Worm (Caenorhabditis elegans) whole organism, L2 larva: ENCODE results near the gene mrpl-12.
A peak's percentile ranks its signal among the peaks of the same experiment; 100 is the strongest.

Experiments used
- C34F6.9 ChIP-seq: fragments of 150-350 bp; optimal IDR thresholded peaks from 2 replicates; lab custom pipeline; 2014; ENCODE audit warnings: missing biosample characterization, missing genetic modification characterization
- F13H6.1 ChIP-seq: sonication (generic microtip); optimal IDR thresholded peaks from 2 replicates; lab custom pipeline; 2016; ENCODE audit warnings: missing genetic modification characterization, missing compliant biosample characterization
- R02D3.7 ChIP-seq: fragments of 150-350 bp; optimal IDR thresholded peaks from 2 replicates; lab custom pipeline; 2014; ENCODE audit warnings: missing biosample characterization, missing genetic modification characterization
- Y55F3AM.14 ChIP-seq: fragments of 200-800 bp; sonication (Bioruptor generic); optimal IDR thresholded peaks from 2 replicates; lab custom pipeline; 2018; ENCODE audit warnings: mild to moderate bottlenecking, missing genetic modification characterization, missing compliant biosample characterization
- ZK546.5 ChIP-seq: sonication (generic microtip); optimal IDR thresholded peaks from 2 replicates; lab custom pipeline; 2017; ENCODE audit warnings: missing biosample characterization, missing genetic modification characterization
- alr-1 ChIP-seq: fragments of 150-350 bp; optimal IDR thresholded peaks from 2 replicates; lab custom pipeline; 2014; ENCODE audit warnings: missing biosample characterization, missing genetic modification characterization
- aly-2 ChIP-seq: fragments of 150-350 bp; optimal IDR thresholded peaks from 2 replicates; lab custom pipeline; 2014; ENCODE audit warnings: missing biosample characterization, missing genetic modification characterization
- ama-1 ChIP-seq: fragments of 150-350 bp; optimal IDR thresholded peaks from 2 replicates; lab custom pipeline; 2018; ENCODE audit warnings: inconsistent platforms
- blmp-1 ChIP-seq: sonication (generic microtip); optimal IDR thresholded peaks from 2 replicates; lab custom pipeline; 2017; ENCODE audit warnings: missing genetic modification characterization, mild to moderate bottlenecking, missing compliant biosample characterization, antibody characterized with exemption, moderate library complexity; ENCODE audit not compliant: insufficient read depth
- ceh-16 ChIP-seq: fragments of 150-350 bp; optimal IDR thresholded peaks from 2 replicates; lab custom pipeline; 2014; ENCODE audit warnings: missing biosample characterization, missing genetic modification characterization
- ceh-82 ChIP-seq: fragments of 150-350 bp; optimal IDR thresholded peaks from 2 replicates; lab custom pipeline; 2014; ENCODE audit warnings: missing biosample characterization, missing genetic modification characterization
- crh-2 ChIP-seq: sonication (generic microtip); optimal IDR thresholded peaks from 2 replicates; lab custom pipeline; 2017; ENCODE audit warnings: missing biosample characterization, missing genetic modification characterization
- dmd-4 ChIP-seq: sonication (generic microtip); optimal IDR thresholded peaks from 2 replicates; lab custom pipeline; 2017; ENCODE audit warnings: missing biosample characterization, missing genetic modification characterization
- egl-27 ChIP-seq: sonication (generic microtip); optimal IDR thresholded peaks from 3 replicates; lab custom pipeline; 2017; ENCODE audit warnings: missing biosample characterization, missing genetic modification reagents, missing genetic modification characterization
- elt-1 ChIP-seq: fragments of 150-350 bp; optimal IDR thresholded peaks from 2 replicates; lab custom pipeline; 2014; ENCODE audit warnings: missing biosample characterization, missing genetic modification characterization
- elt-3 ChIP-seq: sonication (generic microtip); optimal IDR thresholded peaks from 2 replicates; lab custom pipeline; 2017; ENCODE audit warnings: missing biosample characterization, missing genetic modification characterization
- fos-1 ChIP-seq: fragments of 150-350 bp; optimal IDR thresholded peaks from 2 replicates; lab custom pipeline; 2014; ENCODE audit warnings: missing biosample characterization, missing genetic modification characterization
- lin-11 ChIP-seq: fragments of 150-350 bp; sonication (generic microtip); optimal IDR thresholded peaks from 2 replicates; lab custom pipeline; 2014; ENCODE audit warnings: missing biosample characterization, missing genetic modification characterization, inconsistent platforms, mixed read lengths
- lin-13 ChIP-seq: fragments of 150-350 bp; optimal IDR thresholded peaks from 2 replicates; lab custom pipeline; 2014; ENCODE audit warnings: missing biosample characterization, missing genetic modification reagents, missing genetic modification characterization
- lin-39 ChIP-seq: fragments of 150-350 bp; optimal IDR thresholded peaks from 2 replicates; lab custom pipeline; 2014; ENCODE audit warnings: missing biosample characterization, missing genetic modification reagents, missing genetic modification characterization
- lsy-2 ChIP-seq, 2 experiments: fragments of 150-350 bp in 1 of 2; sonication (generic microtip) in 1 of 2; optimal IDR thresholded peaks; 2 replicates each; lab custom pipeline; 2014 to 2017; ENCODE audit warnings: missing biosample characterization in 2 of 2, missing genetic modification characterization in 2 of 2
- mab-5 ChIP-seq: fragments of 150-350 bp; optimal IDR thresholded peaks from 2 replicates; lab custom pipeline; 2014; ENCODE audit warnings: missing biosample characterization, missing genetic modification characterization
- mbf-1 ChIP-seq: sonication (generic microtip); optimal IDR thresholded peaks from 2 replicates; lab custom pipeline; 2017; ENCODE audit warnings: missing biosample characterization, missing genetic modification characterization
- nhr-10 ChIP-seq: sonication (generic microtip); optimal IDR thresholded peaks from 2 replicates; lab custom pipeline; 2017; ENCODE audit warnings: missing biosample characterization, missing genetic modification characterization
- nhr-11 ChIP-seq: fragments of 150-350 bp; optimal IDR thresholded peaks from 2 replicates; lab custom pipeline; 2014; ENCODE audit warnings: missing biosample characterization, missing genetic modification characterization
- nhr-12 ChIP-seq: fragments of 150-350 bp; optimal IDR thresholded peaks from 2 replicates; lab custom pipeline; 2014; ENCODE audit warnings: missing biosample characterization, missing genetic modification characterization
- nhr-129 ChIP-seq: fragments of 150-350 bp; optimal IDR thresholded peaks from 2 replicates; lab custom pipeline; 2014; ENCODE audit warnings: missing biosample characterization, missing genetic modification characterization
- nhr-21 ChIP-seq: fragments of 150-350 bp; optimal IDR thresholded peaks from 2 replicates; lab custom pipeline; 2014; ENCODE audit warnings: missing biosample characterization, missing genetic modification characterization
- nhr-23 ChIP-seq: fragments of 150-350 bp; optimal IDR thresholded peaks from 2 replicates; lab custom pipeline; 2014; ENCODE audit warnings: missing biosample characterization, missing genetic modification reagents, missing genetic modification characterization
- nhr-237 ChIP-seq: fragments of 150-350 bp; optimal IDR thresholded peaks from 2 replicates; lab custom pipeline; 2014; ENCODE audit warnings: missing biosample characterization, missing genetic modification characterization
- nhr-25 ChIP-seq: fragments of 150-350 bp; sonication (generic microtip); optimal IDR thresholded peaks from 3 replicates; lab custom pipeline; 2014; ENCODE audit warnings: missing biosample characterization, missing genetic modification characterization
- nhr-6 ChIP-seq: fragments of 150-350 bp; optimal IDR thresholded peaks from 2 replicates; lab custom pipeline; 2014; ENCODE audit warnings: missing biosample characterization, missing genetic modification characterization
- nhr-77 ChIP-seq: fragments of 150-350 bp; optimal IDR thresholded peaks from 2 replicates; lab custom pipeline; 2014; ENCODE audit warnings: missing biosample characterization, missing genetic modification characterization
- peb-1 ChIP-seq: fragments of 150-350 bp; optimal IDR thresholded peaks from 2 replicates; lab custom pipeline; 2014; ENCODE audit warnings: missing biosample characterization, missing genetic modification characterization
- sem-4 ChIP-seq: fragments of 150-350 bp; optimal IDR thresholded peaks from 2 replicates; lab custom pipeline; 2014; ENCODE audit warnings: missing biosample characterization, missing genetic modification reagents, missing genetic modification characterization
- skn-1 ChIP-seq: sonication (generic microtip); optimal IDR thresholded peaks from 2 replicates; lab custom pipeline; 2017; ENCODE audit warnings: missing biosample characterization, missing genetic modification characterization
- sma-3 ChIP-seq: sonication (generic microtip); optimal IDR thresholded peaks from 2 replicates; lab custom pipeline; 2016; ENCODE audit warnings: missing genetic modification reagents, missing genetic modification characterization, missing compliant biosample characterization
- snpc-4 ChIP-seq: fragments of 150-350 bp; optimal IDR thresholded peaks from 2 replicates; lab custom pipeline; 2014; ENCODE audit warnings: missing biosample characterization, missing genetic modification characterization
- unc-39 ChIP-seq: fragments of 150-350 bp; optimal IDR thresholded peaks from 2 replicates; lab custom pipeline; 2014; ENCODE audit warnings: missing biosample characterization, missing genetic modification characterization
- unc-55 ChIP-seq: fragments of 150-350 bp; sonication (generic microtip); optimal IDR thresholded peaks from 3 replicates; lab custom pipeline; 2014; ENCODE audit warnings: missing biosample characterization, missing genetic modification reagents, missing genetic modification characterization
- unc-62 ChIP-seq: fragments of 150-350 bp; optimal IDR thresholded peaks from 2 replicates; lab custom pipeline; 2014; ENCODE audit warnings: missing biosample characterization, missing genetic modification reagents, missing genetic modification characterization
- zag-1 ChIP-seq: fragments of 150-350 bp; optimal IDR thresholded peaks from 2 replicates; lab custom pipeline; 2014; ENCODE audit warnings: missing biosample characterization, missing genetic modification characterization
- ztf-1 ChIP-seq: fragments of 200-800 bp; sonication (Bioruptor generic); conservative IDR thresholded peaks from 2 replicates; pipeline ENCODE4 v1.3.6; 2022; ENCODE audit warnings: missing genetic modification characterization, missing compliant biosample characterization
- ztf-11 ChIP-seq: sonication (generic microtip); optimal IDR thresholded peaks from 2 replicates; lab custom pipeline; 2017; ENCODE audit warnings: missing biosample characterization, missing genetic modification characterization
- ztf-4 ChIP-seq: fragments of 150-350 bp; optimal IDR thresholded peaks from 2 replicates; lab custom pipeline; 2014; ENCODE audit warnings: missing biosample characterization, missing genetic modification characterization

Gene mrpl-12

ce11 chrIII:10742382-10742860 is 34.9 kb downstream of the mrpl-12 start, which contains the start of the genes tbb-1 and rib-2 (continued):
- TF ChIP-seq Y55F3AM.14 (no peak), sma-3 (peak; percentile 90), ztf-11 (tag; lab: Kevin White, UChicago) (no peak), nhr-21 (tag; lab: Kevin White, UChicago) (peak; percentile 48), nhr-6 (tag; lab: Kevin White, UChicago) (no peak), lsy-2 (tag; optimal IDR thresholded peaks at IDR 0.05; lab: Kevin White, UChicago) (peak in 1 of 2 experiments; percentile 82), ZK546.5 (tag; lab: Kevin White, UChicago) (no peak), skn-1 (tag; lab: Kevin White, UChicago) (peak; percentile 54), nhr-77 (no peak), R02D3.7 (tag; lab: Kevin White, UChicago) (no peak), egl-27 (peak; percentile 17), unc-62 (GFP tag; lab: Kevin White, UChicago) (no peak)

DNA sequence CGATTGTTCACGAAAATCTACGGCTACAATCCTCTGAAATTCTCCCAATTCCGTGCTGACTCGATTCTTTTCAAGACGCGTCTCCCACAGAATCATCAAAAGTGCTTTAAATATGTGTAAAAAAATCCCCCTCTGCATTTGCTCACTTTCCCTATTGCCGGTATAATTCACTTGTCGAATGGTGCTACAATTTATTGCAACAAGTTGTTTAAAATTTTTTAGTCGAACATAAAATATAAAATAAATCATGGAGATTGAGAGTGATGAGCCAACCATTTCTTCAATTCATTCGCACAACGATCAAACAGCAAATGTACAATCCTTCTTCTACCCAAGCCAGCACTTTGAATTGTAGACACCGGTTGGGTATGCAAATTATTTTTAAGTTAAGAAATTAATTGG is 38.8 kb downstream of the mrpl-12 start:
- TF ChIP-seq snpc-4 (tag; lab: Kevin White, UChicago) (no peak), unc-39 (no peak), nhr-11 (no peak), nhr-6 (tag; lab: Kevin White, UChicago) (no peak), C34F6.9 (tag; lab: Kevin White, UChicago) (no peak), nhr-77 (no peak), crh-2 (tag; lab: Kevin White, UChicago) (no peak), ceh-82 (tag; lab: Kevin White, UChicago) (no peak), nhr-21 (tag; lab: Kevin White, UChicago) (no peak), ztf-1 (no peak), ztf-4 (no peak), unc-55 (no peak), nhr-12 (tag; lab: Kevin White, UChicago) (no peak), dmd-4 (tag; lab: Kevin White, UChicago) (no peak), nhr-237 (no peak), egl-27 (no peak), F13H6.1 (tag; lab: Kevin White, UChicago) (no peak)

DNA sequence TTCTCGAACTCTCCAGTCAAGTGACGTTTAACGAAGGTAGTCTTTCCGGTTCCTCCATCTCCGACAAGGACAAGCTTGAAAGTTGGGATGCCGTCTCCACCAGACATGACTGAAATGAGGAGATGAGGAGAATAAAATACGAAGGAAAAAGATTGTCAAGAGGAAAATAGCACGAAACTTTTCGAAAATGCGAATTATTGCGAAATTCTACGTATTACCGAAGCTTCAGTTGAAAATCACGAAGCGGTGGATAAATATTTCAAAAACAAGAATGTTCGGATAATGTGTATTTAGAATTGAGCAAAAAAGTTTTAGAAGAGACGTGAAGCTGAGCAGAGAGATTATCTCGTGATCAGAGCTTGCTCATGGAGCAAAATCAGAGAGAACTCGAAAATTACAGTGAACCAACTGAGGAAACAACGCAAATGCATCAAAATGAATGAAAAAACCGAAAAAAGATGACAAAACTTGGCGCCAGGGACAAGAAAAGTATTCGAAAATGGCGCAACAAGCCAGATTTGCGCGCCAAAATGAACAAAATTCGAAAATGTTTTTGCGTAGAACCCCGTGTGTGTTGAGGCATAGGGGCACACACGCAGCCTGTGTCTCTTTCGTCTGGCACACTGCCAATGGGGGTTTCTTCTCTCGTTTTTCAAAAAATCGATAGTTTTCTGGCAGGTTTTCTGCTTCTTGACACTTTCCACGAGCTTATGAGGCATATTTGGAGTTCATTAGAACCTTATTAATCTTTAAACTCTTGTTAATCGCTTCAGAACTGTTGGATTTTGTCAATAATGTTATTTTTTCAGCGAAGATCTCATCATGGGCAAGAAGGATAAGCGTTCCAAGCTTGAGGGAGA is 40.3 kb downstream of the mrpl-12 start, which contains the start of the genes ran-1 and dkc-1:
Gene ran-1, minus strand, starts transcription at position 109 of the 860 bp plus-strand sequence.
Gene dkc-1, plus strand, starts transcription at position 810 of the 860 bp plus-strand sequence.
- TF ChIP-seq elt-3 (tag; lab: Kevin White, UChicago) (no peak), egl-27 (no peak), ztf-11 (tag; lab: Kevin White, UChicago) (no peak), unc-39 (no peak), fos-1 (tag; lab: Kevin White, UChicago) (peak; percentile 58), nhr-12 (tag; lab: Kevin White, UChicago) (no peak), Y55F3AM.14 (no peak), lsy-2 (tag; optimal IDR thresholded peaks at IDR 0.05; lab: Kevin White, UChicago) (peak; percentile 50 to 86), unc-62 (GFP tag; lab: Kevin White, UChicago) (no peak), snpc-4 (tag; lab: Kevin White, UChicago) (no peak), nhr-77 (no peak), ama-1 (lab: Kevin White, UChicago) (no peak), ztf-1 (no peak), ZK546.5 (tag; lab: Kevin White, UChicago) (no peak), nhr-25 (peak; percentile 77), nhr-237 (no peak), ceh-82 (tag; lab: Kevin White, UChicago) (no peak), nhr-129 (peak; percentile 79), aly-2 (tag; lab: Kevin White, UChicago) (no peak), mab-5 (tag; lab: Kevin White, UChicago) (peak; percentile 7), peb-1 (no peak), unc-55 (peak; percentile 90), mbf-1 (tag; lab: Kevin White, UChicago) (no peak), nhr-21 (tag; lab: Kevin White, UChicago) (peak; percentile 48), ceh-16 (peak; percentile 5), sma-3 (peak; percentile 10), nhr-23 (no peak), crh-2 (tag; lab: Kevin White, UChicago) (peak; percentile 78), skn-1 (tag; lab: Kevin White, UChicago) (no peak), R02D3.7 (tag; lab: Kevin White, UChicago) (no peak), lin-13 (GFP tag; lab: Kevin White, UChicago) (peak; percentile 75), blmp-1 (tag; lab: Kevin White, UChicago) (peak; percentile 35), lin-39 (tag; lab: Kevin White, UChicago) (no peak), alr-1 (tag; lab: Kevin White, UChicago) (no peak), elt-1 (tag; lab: Kevin White, UChicago) (no peak), ztf-4 (no peak), C34F6.9 (tag; lab: Kevin White, UChicago) (peak; percentile 90), sem-4 (tag; lab: Kevin White, UChicago) (peak; percentile 29), F13H6.1 (tag; lab: Kevin White, UChicago) (peak; percentile 43), nhr-10 (tag; lab: Kevin White, UChicago) (no peak), dmd-4 (tag; lab: Kevin White, UChicago) (no peak), lin-11 (tag; lab: Kevin White, UChicago) (peak; percentile 44), nhr-6 (tag; lab: Kevin White, UChicago) (no peak), zag-1 (tag; lab: Kevin White, UChicago) (no peak)
